Fruit fly (Drosophila melanogaster) whole organism, embryonic: Measurements from ENCODE around the gene UQCR-C2.
A peak's percentile ranks its signal among the peaks of the same experiment; 100 is the strongest.

ENCODE experiments used
- Abd-B ChIP-seq: fragments of 200-800 bp; sonication (Bioruptor generic); optimal IDR thresholded peaks from 2 replicates; lab custom pipeline; 2018; ENCODE audit warnings: missing biosample characterization, mild to moderate bottlenecking, missing genetic modification characterization, moderate library complexity
- CG10274 ChIP-seq: fragments of 200-800 bp; sonication (Bioruptor generic); optimal IDR thresholded peaks from 3 replicates; lab custom pipeline; 2017; ENCODE audit warnings: missing biosample characterization, mild to moderate bottlenecking, missing genetic modification characterization
- CG11695 ChIP-seq: fragments of 200-800 bp; sonication (Bioruptor generic); IDR thresholded peaks from 3 replicates; pipeline ENCODE4 v1.3.6; 2022; ENCODE audit warnings: missing biosample characterization, missing genetic modification characterization
- CG12391 ChIP-seq: fragments of 200-800 bp; sonication (Bioruptor generic); optimal IDR thresholded peaks from 3 replicates; lab custom pipeline; 2018; ENCODE audit warnings: missing biosample characterization, mild to moderate bottlenecking, missing genetic modification characterization, moderate library complexity
- CG12659 ChIP-seq: fragments of 200-800 bp; sonication (Bioruptor generic); optimal IDR thresholded peaks from 3 replicates; lab custom pipeline; 2017; ENCODE audit warnings: mild to moderate bottlenecking, missing biosample characterization, missing genetic modification reagents, missing genetic modification characterization
- CG13424 ChIP-seq: fragments of 200-800 bp; sonication (Bioruptor generic); optimal IDR thresholded peaks from 2 replicates; lab custom pipeline; 2019; ENCODE audit warnings: missing biosample characterization, mild to moderate bottlenecking, missing genetic modification characterization, moderate library complexity
- CG13775 ChIP-seq: fragments of 200-800 bp; sonication (Bioruptor generic); optimal IDR thresholded peaks from 3 replicates; lab custom pipeline; 2017; ENCODE audit warnings: missing biosample characterization, mild to moderate bottlenecking, missing genetic modification characterization
- CG14710 ChIP-seq: fragments of 200-800 bp; sonication (Bioruptor generic); optimal IDR thresholded peaks from 3 replicates; lab custom pipeline; 2019; ENCODE audit warnings: missing biosample characterization, mild to moderate bottlenecking, missing genetic modification characterization, moderate library complexity
- CG15514 ChIP-seq: fragments of 200-800 bp; sonication (Bioruptor generic); optimal IDR thresholded peaks from 3 replicates; lab custom pipeline; 2017; ENCODE audit warnings: missing biosample characterization, missing genetic modification characterization, mild to moderate bottlenecking, moderate library complexity, missing genetic modification reagents
- CG17829 ChIP-seq: fragments of 200-800 bp; optimal IDR thresholded peaks from 2 replicates; lab custom pipeline; 2019; ENCODE audit warnings: missing biosample characterization, mild to moderate bottlenecking, missing genetic modification characterization, moderate library complexity
- CG18262 ChIP-seq: fragments of 200-800 bp; optimal IDR thresholded peaks from 3 replicates; lab custom pipeline; 2019; ENCODE audit warnings: missing biosample characterization, mild to moderate bottlenecking, missing genetic modification characterization, moderate library complexity
- CG18599 ChIP-seq: fragments of 200-800 bp; sonication (Bioruptor generic); optimal IDR thresholded peaks from 3 replicates; lab custom pipeline; 2017; ENCODE audit warnings: missing biosample characterization, missing genetic modification characterization, mild to moderate bottlenecking, moderate library complexity, missing genetic modification reagents
- CG2116 ChIP-seq: fragments of 200-800 bp; sonication (Bioruptor generic); optimal IDR thresholded peaks from 3 replicates; lab custom pipeline; 2018; ENCODE audit warnings: missing biosample characterization, mild to moderate bottlenecking, missing genetic modification characterization
- CG2712 ChIP-seq: fragments of 200-800 bp; optimal IDR thresholded peaks from 3 replicates; lab custom pipeline; 2019; ENCODE audit warnings: missing biosample characterization, mild to moderate bottlenecking, missing genetic modification characterization, moderate library complexity
- CG31441 ChIP-seq: fragments of 200-800 bp; sonication (Bioruptor generic); IDR thresholded peaks from 2 replicates; pipeline ENCODE4 v1.3.6; 2022; ENCODE audit warnings: missing biosample characterization, missing genetic modification characterization
- CG3281 ChIP-seq: fragments of 200-800 bp; sonication (Bioruptor generic); optimal IDR thresholded peaks from 3 replicates; lab custom pipeline; 2017; ENCODE audit warnings: missing biosample characterization, mild to moderate bottlenecking, missing genetic modification characterization
- CG33557 ChIP-seq: fragments of 200-800 bp; sonication (Bioruptor generic); optimal IDR thresholded peaks from 2 replicates; lab custom pipeline; 2019; ENCODE audit warnings: missing biosample characterization, mild to moderate bottlenecking, missing genetic modification characterization, moderate library complexity
- CG3995 ChIP-seq: fragments of 200-800 bp; sonication (Bioruptor generic); optimal IDR thresholded peaks from 3 replicates; lab custom pipeline; 2016; ENCODE audit warnings: missing biosample characterization, missing genetic modification characterization
- CG4328 ChIP-seq: fragments of 200-800 bp; sonication (Bioruptor generic); optimal IDR thresholded peaks from 3 replicates; lab custom pipeline; 2017; ENCODE audit warnings: missing biosample characterization, missing genetic modification reagents, missing genetic modification characterization
- CG4424 ChIP-seq: fragments of 200-800 bp; sonication (Bioruptor generic); optimal IDR thresholded peaks from 3 replicates; lab custom pipeline; 2016; ENCODE audit warnings: missing biosample characterization, missing genetic modification characterization
- CG7372 ChIP-seq: fragments of 200-800 bp; sonication (Bioruptor generic); IDR thresholded peaks from 2 replicates; pipeline ENCODE4 v1.3.6; 2022; ENCODE audit warnings: missing biosample characterization, missing genetic modification characterization
- CG8924 ChIP-seq: fragments of 200-800 bp; optimal IDR thresholded peaks from 3 replicates; lab custom pipeline; 2019; ENCODE audit warnings: missing biosample characterization, mild to moderate bottlenecking, missing genetic modification characterization, moderate library complexity
- CG9609 ChIP-seq: fragments of 200-800 bp; sonication (Bioruptor generic); optimal IDR thresholded peaks from 3 replicates; lab custom pipeline; 2016; ENCODE audit warnings: missing biosample characterization, missing genetic modification characterization
- D19B ChIP-seq: fragments of 200-800 bp; sonication (Bioruptor generic); optimal IDR thresholded peaks from 2 replicates; lab custom pipeline; 2017; ENCODE audit warnings: missing biosample characterization, mild to moderate bottlenecking, missing genetic modification characterization
- Dip2 ChIP-seq: fragments of 200-800 bp; sonication (Bioruptor generic); IDR thresholded peaks from 2 replicates; pipeline ENCODE4 v1.3.6; 2022; ENCODE audit warnings: missing biosample characterization, missing genetic modification characterization
- Ets65A ChIP-seq: fragments of 200-800 bp; sonication (Bioruptor generic); peaks from one replicate; lab custom pipeline; 2016; ENCODE audit warnings: missing biosample characterization, missing genetic modification characterization
- Fer1 ChIP-seq: fragments of 200-800 bp; sonication (Bioruptor generic); optimal IDR thresholded peaks from 2 replicates; lab custom pipeline; 2017; ENCODE audit warnings: missing biosample characterization, mild to moderate bottlenecking, missing genetic modification characterization
- Fer3 ChIP-seq: fragments of 200-800 bp; sonication (Bioruptor generic); optimal IDR thresholded peaks from 2 replicates; lab custom pipeline; 2018; ENCODE audit warnings: missing biosample characterization, mild to moderate bottlenecking, missing genetic modification characterization, moderate library complexity
- Med ChIP-seq: fragments of 200-800 bp; sonication (Bioruptor generic); peaks from one replicate; lab custom pipeline; 2016; ENCODE audit warnings: missing biosample characterization, missing genetic modification characterization, mild to moderate bottlenecking, inconsistent platforms, moderate library complexity
- Nf-YC ChIP-seq: fragments of 200-800 bp; optimal IDR thresholded peaks from 3 replicates; lab custom pipeline; 2019; ENCODE audit warnings: missing biosample characterization, mild to moderate bottlenecking, missing genetic modification characterization, moderate library complexity
- Side ChIP-seq: fragments of 200-800 bp; sonication (Bioruptor generic); optimal IDR thresholded peaks from 2 replicates; lab custom pipeline; 2016; ENCODE audit warnings: missing biosample characterization, missing genetic modification characterization
- Sox100B ChIP-seq: fragments of 200-800 bp; sonication (Bioruptor generic); optimal IDR thresholded peaks from 3 replicates; lab custom pipeline; 2018; ENCODE audit warnings: missing biosample characterization, mild to moderate bottlenecking, missing genetic modification characterization
- YL-1 ChIP-seq: fragments of 200-800 bp; sonication (Bioruptor generic); optimal IDR thresholded peaks from 3 replicates; lab custom pipeline; 2017; ENCODE audit warnings: missing biosample characterization, mild to moderate bottlenecking, missing genetic modification characterization
- az2 ChIP-seq: fragments of 200-800 bp; sonication (Bioruptor generic); optimal IDR thresholded peaks from 3 replicates; lab custom pipeline; 2016; ENCODE audit warnings: missing biosample characterization, missing genetic modification characterization
- bcd ChIP-seq: fragments of 200-800 bp; sonication (Bioruptor generic); optimal IDR thresholded peaks from 2 replicates; lab custom pipeline; 2017; ENCODE audit warnings: missing biosample characterization, mild to moderate bottlenecking, missing genetic modification characterization
- bsh ChIP-seq, 2 experiments: fragments of 200-800 bp; sonication (Bioruptor generic); optimal IDR thresholded peaks; 2 replicates each; lab custom pipeline; 2017 to 2018; ENCODE audit warnings: mild to moderate bottlenecking in 2 of 2, missing biosample characterization in 2 of 2, missing genetic modification characterization in 2 of 2, moderate library complexity in 1 of 2
- corto ChIP-seq: fragments of 200-800 bp; sonication (Bioruptor generic); optimal IDR thresholded peaks from 2 replicates; lab custom pipeline; 2016; ENCODE audit warnings: missing biosample characterization, mild to moderate bottlenecking, missing genetic modification characterization, moderate library complexity
- dati ChIP-seq: fragments of 200-800 bp; sonication (Bioruptor generic); IDR thresholded peaks from 2 replicates; pipeline ENCODE4 v1.3.6; 2022; ENCODE audit warnings: missing biosample characterization, missing genetic modification characterization
- dmrt11E ChIP-seq: fragments of 200-800 bp; sonication (Bioruptor generic); optimal IDR thresholded peaks from 3 replicates; lab custom pipeline; 2018; ENCODE audit warnings: missing biosample characterization, mild to moderate bottlenecking, missing genetic modification characterization, moderate library complexity
- dmrt99B ChIP-seq: fragments of 200-800 bp; sonication (Bioruptor generic); optimal IDR thresholded peaks from 2 replicates; lab custom pipeline; 2018; ENCODE audit warnings: missing biosample characterization, mild to moderate bottlenecking, missing genetic modification characterization, moderate library complexity
- exex ChIP-seq: fragments of 200-800 bp; sonication (Bioruptor generic); optimal IDR thresholded peaks from 4 replicates; lab custom pipeline; 2018; ENCODE audit warnings: missing biosample characterization, mild to moderate bottlenecking, missing genetic modification characterization, moderate library complexity
- gcm2 ChIP-seq: fragments of 200-800 bp; sonication (Bioruptor generic); optimal IDR thresholded peaks from 2 replicates; lab custom pipeline; 2016; ENCODE audit warnings: missing biosample characterization, missing genetic modification characterization
- grn ChIP-seq: fragments of 200-800 bp; sonication (Bioruptor generic); optimal IDR thresholded peaks from 3 replicates; lab custom pipeline; 2017; ENCODE audit warnings: missing biosample characterization, missing genetic modification characterization
- gsb-n ChIP-seq: fragments of 200-800 bp; sonication (Bioruptor generic); optimal IDR thresholded peaks from 3 replicates; lab custom pipeline; 2018; ENCODE audit warnings: missing biosample characterization, mild to moderate bottlenecking, missing genetic modification characterization
- ind ChIP-seq: fragments of 200-800 bp; sonication (Bioruptor generic); optimal IDR thresholded peaks from 3 replicates; lab custom pipeline; 2016; ENCODE audit warnings: missing biosample characterization, missing genetic modification characterization
- lbe ChIP-seq: fragments of 200-800 bp; sonication (Bioruptor generic); optimal IDR thresholded peaks from 2 replicates; lab custom pipeline; 2016; ENCODE audit warnings: missing biosample characterization, mild to moderate bottlenecking, missing genetic modification characterization
- phol ChIP-seq: fragments of 200-800 bp; sonication (Bioruptor generic); optimal IDR thresholded peaks from 3 replicates; lab custom pipeline; 2018; ENCODE audit warnings: missing biosample characterization, mild to moderate bottlenecking, missing genetic modification characterization, moderate library complexity
- sens ChIP-seq: fragments of 200-800 bp; sonication (Bioruptor generic); peaks from one replicate; lab custom pipeline; 2016; ENCODE audit warnings: missing biosample characterization, missing genetic modification characterization
- seq ChIP-seq: fragments of 200-800 bp; sonication (Bioruptor generic); IDR thresholded peaks from 2 replicates; pipeline ENCODE4 v1.3.6; 2022; ENCODE audit warnings: missing biosample characterization, missing genetic modification characterization
- sqz ChIP-seq: fragments of 200-800 bp; sonication (Bioruptor generic); optimal IDR thresholded peaks from 3 replicates; lab custom pipeline; 2018; ENCODE audit warnings: missing biosample characterization, mild to moderate bottlenecking, missing genetic modification characterization
- stwl ChIP-seq: fragments of 200-800 bp; sonication (Bioruptor generic); optimal IDR thresholded peaks from 3 replicates; lab custom pipeline; 2018; ENCODE audit warnings: missing biosample characterization, mild to moderate bottlenecking, missing genetic modification characterization, moderate library complexity

Gene UQCR-C2

dm6 chr3L:16602736-16603144, 18.8 kb downstream of the UQCR-C2 start, which contains the start of gene Arts (continued):
- TF ChIP-seq Dip2 (GFP tag; lab: Robert Waterston, UW), result no peak
- TF ChIP-seq lbe, result no peak
- TF ChIP-seq Med (GFP tag; lab: Kevin White, UChicago), result peak; percentile 24
- TF ChIP-seq bsh (GFP tag; optimal IDR thresholded peaks at IDR 0.05; lab: Kevin White, UChicago), result no peak
- TF ChIP-seq ind (GFP tag; lab: Kevin White, UChicago), result peak; percentile 4
- TF ChIP-seq sqz (GFP tag; lab: Kevin White, UChicago), result peak; percentile 40
- TF ChIP-seq CG15514, result peak; percentile 49
- TF ChIP-seq Nf-YC (tag; lab: Kevin White, UChicago), result peak; percentile 40
- peak; percentile 66 for TF ChIP-seq sens (GFP tag; lab: Kevin White, UChicago)
- TF ChIP-seq corto (GFP tag; lab: Kevin White, UChicago), result no peak
- TF ChIP-seq gsb-n, result peak; percentile 2
- TF ChIP-seq dmrt11E (tag; lab: Kevin White, UChicago), result peak; percentile 49
- TF ChIP-seq CG13424 (tag; lab: Kevin White, UChicago), result peak; percentile 54
- peak; percentile 32 for TF ChIP-seq exex (tag; lab: Kevin White, UChicago)
- TF ChIP-seq Fer1 (GFP tag; lab: Kevin White, UChicago), result peak; percentile 37
- no peak for TF ChIP-seq CG33557 (GFP tag; lab: Kevin White, UChicago)
- TF ChIP-seq seq (GFP tag; lab: Robert Waterston, UW), result no peak
- TF ChIP-seq grn (GFP tag; lab: Kevin White, UChicago), result peak; percentile 29
- peak; percentile 91 for TF ChIP-seq CG3995 (GFP tag; lab: Kevin White, UChicago)
- peak; percentile 26 for TF ChIP-seq CG4328 (GFP tag; lab: Kevin White, UChicago)
- no peak for TF ChIP-seq Side (GFP tag; lab: Kevin White, UChicago)
- TF ChIP-seq CG7372, result no peak
- no peak for TF ChIP-seq dati (GFP tag; lab: Robert Waterston, UW)
- TF ChIP-seq CG2116 (GFP tag; lab: Kevin White, UChicago), result peak; percentile 48
- no peak for TF ChIP-seq CG11695
- TF ChIP-seq CG10274 (GFP tag; lab: Kevin White, UChicago), result no peak
- TF ChIP-seq az2, result peak; percentile 2
- TF ChIP-seq CG14710, result peak; percentile 51
- TF ChIP-seq CG12659 (GFP tag; lab: Kevin White, UChicago), result peak; percentile 73
- TF ChIP-seq YL-1 (GFP tag; lab: Kevin White, UChicago), result peak; percentile 17
- peak; percentile 39 for TF ChIP-seq CG12391 (tag; lab: Kevin White, UChicago)
- peak; percentile 27 for TF ChIP-seq Abd-B (GFP tag; lab: Kevin White, UChicago)
- peak; percentile 44 for TF ChIP-seq CG18599 (GFP tag; lab: Kevin White, UChicago)
- TF ChIP-seq CG9609 (GFP tag; lab: Kevin White, UChicago), result peak; percentile 22
- TF ChIP-seq stwl (tag; lab: Kevin White, UChicago), result peak; percentile 12
- TF ChIP-seq Sox100B (GFP tag; lab: Kevin White, UChicago), result peak; percentile 34
- TF ChIP-seq Ets65A, result peak; percentile 68
- peak; percentile 9 for TF ChIP-seq bcd (GFP tag; lab: Kevin White, UChicago)
- TF ChIP-seq dmrt99B (tag; lab: Kevin White, UChicago), result peak; percentile 2
- TF ChIP-seq CG31441 (GFP tag; lab: Robert Waterston, UW), result no peak
- TF ChIP-seq gcm2 (GFP tag; lab: Kevin White, UChicago), result no peak
- peak; percentile 41 for TF ChIP-seq CG4424 (GFP tag; lab: Kevin White, UChicago)
- TF ChIP-seq Fer3 (tag; lab: Kevin White, UChicago), result peak; percentile 26
- TF ChIP-seq CG2712 (tag; lab: Kevin White, UChicago), result peak; percentile 47
- peak; percentile 20 for TF ChIP-seq CG8924
- TF ChIP-seq phol, result peak; percentile 81
- TF ChIP-seq D19B, result peak; percentile 44
- peak; percentile 61 for TF ChIP-seq CG13775 (GFP tag; lab: Kevin White, UChicago)
- TF ChIP-seq CG3281 (GFP tag; lab: Kevin White, UChicago), result peak; percentile 43
- peak; percentile 24 for TF ChIP-seq CG17829
- TF ChIP-seq CG18262 (tag; lab: Kevin White, UChicago), result peak; percentile 54
